Worm (Caenorhabditis elegans) whole organism, young adult: ENCODE data around the gene srw-97.
"Not testable (repeated sequence)": the region's sequence is repeated elsewhere in the genome, so short reads cannot be mapped to it uniquely, and the experiment has no call there.

Experiments
- C06A6.2 ChIP-seq: fragments of 200-800 bp; sonication (Bioruptor generic); conservative IDR thresholded peaks from 2 replicates; pipeline ENCODE4 v1.3.6; 2022; ENCODE audit warnings: missing genetic modification characterization, missing compliant biosample characterization
- K11D2.4 ChIP-seq: fragments of 200-800 bp; sonication (Bioruptor generic); IDR thresholded peaks from 2 replicates; pipeline ENCODE4 v1.3.6; 2022; ENCODE audit warnings: missing genetic modification reagents, missing genetic modification characterization, missing compliant biosample characterization
- egl-44 ChIP-seq: fragments of 200-800 bp; sonication (Bioruptor generic); IDR thresholded peaks from 2 replicates; pipeline ENCODE4 v1.3.6; 2022; ENCODE audit warnings: missing genetic modification reagents, missing genetic modification characterization, missing compliant biosample characterization
- ets-4 ChIP-seq: fragments of 200-800 bp; sonication (Bioruptor generic); optimal IDR thresholded peaks from 2 replicates; lab custom pipeline; 2018; ENCODE audit warnings: mild to moderate bottlenecking, missing genetic modification characterization, missing compliant biosample characterization
- hlh-26 ChIP-seq: fragments of 200-800 bp; sonication (Bioruptor generic); conservative IDR thresholded peaks from 2 replicates; pipeline ENCODE4 v1.3.6; 2022; ENCODE audit warnings: missing genetic modification reagents, missing genetic modification characterization, missing compliant biosample characterization
- hsf-1 ChIP-seq: fragments of 200-800 bp; sonication (Bioruptor generic); IDR thresholded peaks from 2 replicates; pipeline ENCODE4 v1.3.6; 2022; ENCODE audit warnings: missing genetic modification reagents, missing genetic modification characterization, missing compliant biosample characterization
- nhr-90 ChIP-seq: sonication (generic microtip); optimal IDR thresholded peaks from 2 replicates; lab custom pipeline; 2016; ENCODE audit warnings: missing genotype, mild to moderate bottlenecking, missing genetic modification characterization, missing compliant biosample characterization
- snpc-1.1 ChIP-seq: sonication (generic microtip); optimal IDR thresholded peaks from 2 replicates; lab custom pipeline; 2017; ENCODE audit warnings: missing genetic modification characterization, mild to moderate bottlenecking, missing compliant biosample characterization, antibody characterized with exemption, moderate library complexity, missing genotype, missing genetic modification reagents; ENCODE audit not compliant: insufficient read depth
- ztf-18 ChIP-seq: sonication (generic microtip); optimal IDR thresholded peaks from 2 replicates; lab custom pipeline; 2016; ENCODE audit warnings: missing genotype, mild to moderate bottlenecking, missing genetic modification characterization, missing compliant biosample characterization

DNA sequence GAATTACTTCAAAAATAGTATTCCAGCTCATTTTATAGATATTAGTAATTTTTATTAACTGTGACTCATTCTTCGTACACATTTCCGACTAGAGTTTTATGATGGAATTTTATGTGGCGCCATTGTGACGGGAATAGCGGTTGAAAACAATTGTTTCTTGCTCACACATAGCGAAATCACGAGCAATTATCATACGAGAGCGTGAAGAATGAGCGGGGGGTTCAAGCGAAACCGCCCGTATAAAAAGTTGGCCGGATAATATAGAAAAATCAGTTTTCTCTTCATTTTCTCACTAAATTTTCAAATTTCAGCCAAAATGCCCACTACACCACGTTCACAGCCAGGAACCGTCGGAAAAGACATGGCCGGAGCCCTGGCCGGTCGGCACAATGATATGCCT, 35.3 kb downstream of the srw-97 start, which contains the start of gene C08E3.1:
- TF ChIP-seq hsf-1 (GFP tag; lab: Robert Waterston, UW); snpc-1.1 (tag; lab: Kevin White, UChicago); C06A6.2 (GFP tag; lab: Robert Waterston, UW); K11D2.4 (GFP tag; lab: Robert Waterston, UW); nhr-90 (tag; lab: Kevin White, UChicago); egl-44 (GFP tag; lab: Robert Waterston, UW); ztf-18 (tag; lab: Kevin White, UChicago); hlh-26 (GFP tag; lab: Robert Waterston, UW); ets-4 (GFP tag; lab: Kevin White, UChicago): not testable (repeated sequence)
